Worm (Caenorhabditis elegans) whole organism, L1 larva: ENCODE data around the gene F54B3.2.

Experiments used
- C16A3.4 ChIP-seq: fragments of 150-350 bp; optimal IDR thresholded peaks from 2 replicates; lab custom pipeline; 2014; ENCODE audit warnings: missing biosample characterization, missing genetic modification characterization
- Y116A8C.19 ChIP-seq: sonication (generic microtip); optimal IDR thresholded peaks from 2 replicates; lab custom pipeline; 2016; ENCODE audit warnings: missing compliant biosample characterization, missing genetic modification characterization, borderline replicate concordance
- aly-2 ChIP-seq: fragments of 150-350 bp; optimal IDR thresholded peaks from 2 replicates; lab custom pipeline; 2014; ENCODE audit warnings: missing biosample characterization, missing genetic modification characterization
- ama-1 ChIP-seq: fragments of 150-350 bp; optimal IDR thresholded peaks from 2 replicates; lab custom pipeline; 2014
- blmp-1 ChIP-seq: fragments of 150-350 bp; optimal IDR thresholded peaks from 2 replicates; lab custom pipeline; 2014; ENCODE audit warnings: missing biosample characterization, missing genetic modification characterization
- ceh-63 ChIP-seq: fragments of 200-800 bp; sonication (Bioruptor generic); optimal IDR thresholded peaks from 2 replicates; lab custom pipeline; 2018; ENCODE audit warnings: mild to moderate bottlenecking, missing genetic modification characterization, missing compliant biosample characterization
- ceh-8 ChIP-seq: fragments of 200-800 bp; sonication (Bioruptor generic); optimal IDR thresholded peaks from 2 replicates; lab custom pipeline; 2018; ENCODE audit warnings: mild to moderate bottlenecking, missing genetic modification characterization, moderate library complexity, missing compliant biosample characterization
- ceh-90 ChIP-seq: sonication (generic microtip); optimal IDR thresholded peaks from 2 replicates; lab custom pipeline; 2016; ENCODE audit warnings: missing genetic modification characterization, missing compliant biosample characterization
- ces-1 ChIP-seq: fragments of 150-350 bp; optimal IDR thresholded peaks from 2 replicates; lab custom pipeline; 2014; ENCODE audit warnings: missing biosample characterization, missing genetic modification reagents, missing genetic modification characterization
- dpl-1 ChIP-seq, 3 experiments: fragments of 150-350 bp in 2 of 3; sonication (generic microtip) in 1 of 3; optimal IDR thresholded peaks; 2 replicates each; lab custom pipeline; 2014 to 2017; ENCODE audit warnings: missing biosample characterization in 3 of 3, missing genetic modification characterization in 3 of 3, missing genetic modification reagents in 3 of 3
- dsc-1 ChIP-seq: sonication (generic microtip); optimal IDR thresholded peaks from 2 replicates; lab custom pipeline; 2016; ENCODE audit warnings: mild to moderate bottlenecking, missing genetic modification characterization, missing compliant biosample characterization
- efl-3 ChIP-seq: fragments of 200-800 bp; sonication (Bioruptor generic); optimal IDR thresholded peaks from 2 replicates; lab custom pipeline; 2018; ENCODE audit warnings: mild to moderate bottlenecking, missing genetic modification characterization, missing compliant biosample characterization
- egl-27 ChIP-seq, 2 experiments: fragments of 150-350 bp in 1 of 2; sonication (generic microtip); optimal IDR thresholded peaks; 3 replicates each; lab custom pipeline; 2017 to 2018; ENCODE audit warnings: missing biosample characterization in 2 of 2, missing genetic modification characterization in 2 of 2, missing genetic modification reagents in 2 of 2
- elt-3 ChIP-seq, 6 experiments: fragments of 150-350 bp in 1 of 6; sonication (generic microtip); optimal IDR thresholded peaks; 2 replicates each; lab custom pipeline; 2017 to 2018; ENCODE audit warnings: missing biosample characterization in 6 of 6, missing genetic modification characterization in 6 of 6, inconsistent platforms in 1 of 6
- fkh-10 ChIP-seq: sonication (generic microtip); optimal IDR thresholded peaks from 2 replicates; lab custom pipeline; 2017; ENCODE audit warnings: missing biosample characterization, missing genetic modification reagents, missing genetic modification characterization
- fkh-4 ChIP-seq: sonication (generic microtip); optimal IDR thresholded peaks from 2 replicates; lab custom pipeline; 2016; ENCODE audit warnings: missing compliant biosample characterization, missing genetic modification characterization, borderline replicate concordance
- fos-1 ChIP-seq: fragments of 150-350 bp; optimal IDR thresholded peaks from 2 replicates; lab custom pipeline; 2014; ENCODE audit warnings: missing biosample characterization, missing genetic modification characterization
- hlh-17 ChIP-seq: fragments of 200-800 bp; sonication (Bioruptor generic); optimal IDR thresholded peaks from 2 replicates; lab custom pipeline; 2018; ENCODE audit warnings: missing genetic modification characterization, mild to moderate bottlenecking, missing compliant biosample characterization, moderate library complexity, borderline replicate concordance
- hlh-4 ChIP-seq: sonication (generic microtip); optimal IDR thresholded peaks from 2 replicates; lab custom pipeline; 2016; ENCODE audit warnings: mild to moderate bottlenecking, missing genetic modification characterization, missing compliant biosample characterization
- jun-1 ChIP-seq: fragments of 150-350 bp; optimal IDR thresholded peaks from 2 replicates; lab custom pipeline; 2014; ENCODE audit warnings: missing biosample characterization, missing genetic modification reagents, missing genetic modification characterization
- lin-14 ChIP-seq: fragments of 200-800 bp; sonication (Bioruptor generic); optimal IDR thresholded peaks from 2 replicates; lab custom pipeline; 2018; ENCODE audit warnings: mild to moderate bottlenecking, missing genetic modification characterization, moderate library complexity, missing compliant biosample characterization
- lin-15B ChIP-seq: fragments of 150-350 bp; sonication (generic microtip); optimal IDR thresholded peaks from 3 replicates; lab custom pipeline; 2014; ENCODE audit warnings: missing biosample characterization, missing genetic modification characterization
- lin-35 ChIP-seq, 2 experiments: fragments of 150-350 bp; optimal IDR thresholded peaks; 2 replicates each; lab custom pipeline; 2014; ENCODE audit warnings: missing biosample characterization in 2 of 2, missing genetic modification characterization in 2 of 2, missing genetic modification reagents in 2 of 2
- lir-3 ChIP-seq: sonication (generic microtip); optimal IDR thresholded peaks from 2 replicates; lab custom pipeline; 2016; ENCODE audit warnings: mild to moderate bottlenecking, missing genetic modification characterization, moderate library complexity, missing compliant biosample characterization; ENCODE audit not compliant: poor library complexity
- lsy-2 ChIP-seq, 2 experiments: fragments of 150-350 bp; optimal IDR thresholded peaks; 2 replicates each; lab custom pipeline; 2014; ENCODE audit warnings: missing biosample characterization in 2 of 2, missing genetic modification characterization in 2 of 2
- mdl-1 ChIP-seq, 2 experiments: fragments of 150-350 bp; optimal IDR thresholded peaks; 2 replicates each; lab custom pipeline; 2014 to 2017; ENCODE audit warnings: missing biosample characterization in 2 of 2, missing genetic modification characterization in 2 of 2, inconsistent platforms in 1 of 2
- mef-2 ChIP-seq: fragments of 150-350 bp; optimal IDR thresholded peaks from 2 replicates; lab custom pipeline; 2014; ENCODE audit warnings: missing biosample characterization, missing genetic modification characterization
- mep-1 ChIP-seq: fragments of 150-350 bp; optimal IDR thresholded peaks from 2 replicates; lab custom pipeline; 2014; ENCODE audit warnings: missing biosample characterization, missing genetic modification characterization
- nhr-19 ChIP-seq: fragments of 200-800 bp; sonication (Bioruptor generic); conservative IDR thresholded peaks from 2 replicates; pipeline ENCODE4 v1.3.6; 2022; ENCODE audit warnings: missing genetic modification characterization, missing compliant biosample characterization
- nhr-20 ChIP-seq: sonication (generic microtip); optimal IDR thresholded peaks from 2 replicates; lab custom pipeline; 2016; ENCODE audit warnings: mild to moderate bottlenecking, missing genetic modification characterization, missing compliant biosample characterization
- nhr-47 ChIP-seq: sonication (generic microtip); optimal IDR thresholded peaks from 2 replicates; lab custom pipeline; 2016; ENCODE audit warnings: mild to moderate bottlenecking, missing genetic modification characterization, moderate library complexity, missing compliant biosample characterization
- nhr-71 ChIP-seq: sonication (generic microtip); optimal IDR thresholded peaks from 2 replicates; lab custom pipeline; 2016; ENCODE audit warnings: mild to moderate bottlenecking, missing genetic modification characterization, moderate library complexity, missing compliant biosample characterization
- nhr-76 ChIP-seq: sonication (generic microtip); optimal IDR thresholded peaks from 2 replicates; lab custom pipeline; 2017; ENCODE audit warnings: missing biosample characterization, missing genetic modification characterization
- nhr-77 ChIP-seq: fragments of 150-350 bp; optimal IDR thresholded peaks from 2 replicates; lab custom pipeline; 2014; ENCODE audit warnings: missing biosample characterization, missing genetic modification characterization
- nhr-84 ChIP-seq: sonication (generic microtip); optimal IDR thresholded peaks from 2 replicates; lab custom pipeline; 2017; ENCODE audit warnings: missing biosample characterization, missing genetic modification characterization
- nhr-85 ChIP-seq: sonication (generic microtip); peaks from one replicate; lab custom pipeline; 2016; ENCODE audit warnings: missing genetic modification characterization, inconsistent platforms, missing compliant biosample characterization
- nhr-90 ChIP-seq: sonication (generic microtip); optimal IDR thresholded peaks from 2 replicates; lab custom pipeline; 2016; ENCODE audit warnings: mild to moderate bottlenecking, missing genetic modification characterization, missing compliant biosample characterization; ENCODE audit not compliant: poor library complexity
- pax-3 ChIP-seq: fragments of 200-800 bp; sonication (Bioruptor generic); optimal IDR thresholded peaks from 2 replicates; lab custom pipeline; 2018; ENCODE audit warnings: mild to moderate bottlenecking, missing genetic modification characterization, moderate library complexity, missing compliant biosample characterization
- pqm-1 ChIP-seq: sonication (generic microtip); optimal IDR thresholded peaks from 3 replicates; lab custom pipeline; 2017; ENCODE audit warnings: missing biosample characterization, missing genetic modification characterization
- rnt-1 ChIP-seq: sonication (generic microtip); optimal IDR thresholded peaks from 2 replicates; lab custom pipeline; 2016; ENCODE audit warnings: mild to moderate bottlenecking, missing genetic modification characterization, moderate library complexity, missing compliant biosample characterization
- skn-1 ChIP-seq: fragments of 150-350 bp; optimal IDR thresholded peaks from 2 replicates; lab custom pipeline; 2014; ENCODE audit warnings: missing biosample characterization, missing genetic modification characterization
- snu-23 ChIP-seq: sonication (generic microtip); optimal IDR thresholded peaks from 2 replicates; lab custom pipeline; 2016; ENCODE audit warnings: missing genetic modification characterization, missing compliant biosample characterization
- swsn-7 ChIP-seq: sonication (generic microtip); optimal IDR thresholded peaks from 2 replicates; lab custom pipeline; 2016; ENCODE audit warnings: missing genetic modification characterization, missing compliant biosample characterization
- tbx-2 ChIP-seq: sonication (generic microtip); optimal IDR thresholded peaks from 2 replicates; lab custom pipeline; 2016; ENCODE audit warnings: missing genetic modification characterization, missing compliant biosample characterization
- unc-130 ChIP-seq: fragments of 150-350 bp; optimal IDR thresholded peaks from 2 replicates; lab custom pipeline; 2017; ENCODE audit warnings: missing biosample characterization, missing genetic modification characterization, inconsistent platforms
- unc-30 ChIP-seq: sonication (generic microtip); optimal IDR thresholded peaks from 2 replicates; lab custom pipeline; 2017; ENCODE audit warnings: missing biosample characterization, missing genetic modification characterization
- vab-15 ChIP-seq: sonication (generic microtip); optimal IDR thresholded peaks from 2 replicates; lab custom pipeline; 2017; ENCODE audit warnings: missing genotype, mild to moderate bottlenecking, missing genetic modification characterization, missing compliant biosample characterization
- xbp-1 ChIP-seq: sonication (generic microtip); optimal IDR thresholded peaks from 2 replicates; lab custom pipeline; 2016; ENCODE audit warnings: missing genetic modification characterization, missing compliant biosample characterization

F54B3.2 gene

DNA sequence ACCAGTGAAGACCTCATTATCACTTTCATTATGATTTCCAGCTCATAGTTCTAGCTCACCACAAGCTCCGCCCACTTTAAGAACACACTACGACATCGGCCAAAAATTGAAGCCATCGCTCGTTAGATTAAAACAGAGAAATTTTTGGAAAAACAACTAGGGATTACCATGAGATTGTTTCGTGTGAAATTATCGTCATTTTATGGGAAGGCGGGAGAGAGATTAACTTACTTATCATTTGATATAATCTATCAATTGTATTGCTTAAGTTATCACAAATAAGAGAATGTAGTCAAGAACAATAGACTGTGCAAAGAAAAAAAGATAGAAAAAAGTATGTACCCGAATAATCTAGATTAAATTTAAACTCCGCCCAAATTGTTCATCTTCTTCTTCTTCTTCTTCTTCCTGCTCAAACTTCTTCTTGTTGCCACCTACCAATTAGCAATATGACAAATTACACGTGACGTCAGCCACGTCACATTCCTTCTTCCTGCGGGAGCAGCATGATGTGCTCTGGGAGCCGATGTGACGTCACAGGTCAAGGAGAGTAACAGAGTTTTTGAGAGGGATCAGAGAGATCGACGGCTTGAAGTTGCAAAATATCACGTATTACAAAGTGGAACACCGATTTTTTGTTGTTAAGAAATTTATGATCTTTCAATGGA lies 30.3 kb upstream of the F54B3.2 start, which contains the start of gene nep-26 (continued):
- TF ChIP-seq fkh-10 (no peak), nhr-85 (tag; lab: Kevin White, UChicago) (no peak), xbp-1 (tag; lab: Kevin White, UChicago) (peak; percentile 52), C16A3.4 (tag; lab: Kevin White, UChicago) (no peak), aly-2 (tag; lab: Kevin White, UChicago) (no peak), rnt-1 (peak; percentile 85), mep-1 (tag; lab: Kevin White, UChicago) (no peak), vab-15 (tag; lab: Kevin White, UChicago) (no peak), unc-30 (tag; lab: Kevin White, UChicago) (no peak), skn-1 (tag; lab: Kevin White, UChicago) (no peak), jun-1 (tag; lab: Kevin White, UChicago) (no peak), swsn-7 (tag; lab: Kevin White, UChicago) (peak; percentile 37), ama-1 (lab: Kevin White, UChicago) (no peak), nhr-90 (tag; lab: Kevin White, UChicago) (no peak), fos-1 (tag; lab: Kevin White, UChicago) (no peak), lir-3 (tag; lab: Kevin White, UChicago) (peak; percentile 41), lin-15B (no peak), ceh-8 (GFP tag; lab: Kevin White, UChicago) (no peak), nhr-77 (tag; lab: Kevin White, UChicago) (no peak), Y116A8C.19 (no peak), nhr-76 (no peak), unc-130 (tag; lab: Kevin White, UChicago) (peak; percentile 64), dpl-1 (GFP tag; optimal IDR thresholded peaks at IDR 0.05; lab: Kevin White, UChicago) (peak in 1 of 3 experiments; percentile 11), nhr-47 (tag; lab: Kevin White, UChicago) (peak; percentile 30), lin-14 (peak; percentile 81), nhr-84 (tag; lab: Kevin White, UChicago) (no peak), hlh-17 (GFP tag; lab: Kevin White, UChicago) (no peak), mef-2 (no peak), pqm-1 (tag; lab: Kevin White, UChicago) (no peak), pax-3 (tag; lab: Kevin White, UChicago) (no peak), dsc-1 (peak; percentile 71), hlh-4 (tag; lab: Kevin White, UChicago) (no peak)

ce11 chrII:10294262-10294661 lies 24.3 kb upstream of the F54B3.2 start:
- no peak for TF ChIP-seq fkh-4
- TF ChIP-seq nhr-90 (tag; lab: Kevin White, UChicago) = peak; percentile 58
- no peak for TF ChIP-seq ceh-90 (tag; lab: Kevin White, UChicago)
- no peak for TF ChIP-seq rnt-1
- TF ChIP-seq elt-3 (tag; optimal IDR thresholded peaks at IDR 0.05; lab: Kevin White, UChicago) = peak in 2 of 6 experiments; percentile 59 to 92
- peak; percentile 71 for TF ChIP-seq nhr-71 (tag; lab: Kevin White, UChicago)
- TF ChIP-seq snu-23 (GFP tag; lab: Kevin White, UChicago) = peak; percentile 51
- peak in 1 of 3 experiments; percentile 17 for TF ChIP-seq dpl-1 (GFP tag; optimal IDR thresholded peaks at IDR 0.05; lab: Kevin White, UChicago)
- TF ChIP-seq vab-15 (tag; lab: Kevin White, UChicago) = peak; percentile 23
- TF ChIP-seq efl-3 (GFP tag; lab: Kevin White, UChicago) = no peak
- peak; percentile 77 for TF ChIP-seq nhr-20 (tag; lab: Kevin White, UChicago)
- no peak for TF ChIP-seq lir-3 (tag; lab: Kevin White, UChicago)
- peak; percentile 57 for TF ChIP-seq blmp-1 (tag; lab: Kevin White, UChicago)
- peak; percentile 50 for TF ChIP-seq lin-14
- TF ChIP-seq tbx-2 (tag; lab: Kevin White, UChicago) = peak; percentile 37
- TF ChIP-seq jun-1 (tag; lab: Kevin White, UChicago) = no peak
- TF ChIP-seq lsy-2 (tag; optimal IDR thresholded peaks at IDR 0.05; lab: Kevin White, UChicago) = peak in 1 of 2 experiments; percentile 43
- TF ChIP-seq mdl-1 (tag; optimal IDR thresholded peaks at IDR 0.05; lab: Kevin White, UChicago) = peak in 1 of 2 experiments; percentile 48
- no peak for TF ChIP-seq ceh-63
- no peak for TF ChIP-seq ces-1
- peak in 1 of 2 experiments; percentile 66 for TF ChIP-seq lin-35 (GFP tag; optimal IDR thresholded peaks at IDR 0.05; lab: Kevin White, UChicago)
- TF ChIP-seq egl-27 (tag; optimal IDR thresholded peaks at IDR 0.05; lab: Kevin White, UChicago) = no peak
- TF ChIP-seq nhr-85 (tag; lab: Kevin White, UChicago) = peak; percentile 96
- TF ChIP-seq nhr-19 (GFP tag; lab: Robert Waterston, UW) = peak; percentile 32; the same call in 1 of the 2 replicates
